Worm (Caenorhabditis elegans) whole organism, young adult: ENCODE measurements around the gene best-2.
A peak's percentile ranks its signal among the peaks of the same experiment; 100 is the strongest.

Source experiments
- B0019.2 ChIP-seq: fragments of 200-800 bp; sonication (Bioruptor generic); conservative IDR thresholded peaks from 2 replicates; pipeline ENCODE4 v1.3.6; 2022; ENCODE audit warnings: missing genetic modification reagents, missing genetic modification characterization, missing compliant biosample characterization
- F10E7.11 ChIP-seq: sonication (generic microtip); optimal IDR thresholded peaks from 2 replicates; lab custom pipeline; 2017; ENCODE audit warnings: mild to moderate bottlenecking, missing genetic modification characterization, moderate library complexity, missing compliant biosample characterization
- F22D6.2 ChIP-seq: sonication (generic microtip); optimal IDR thresholded peaks from 2 replicates; lab custom pipeline; 2016; ENCODE audit warnings: mild to moderate bottlenecking, missing genetic modification characterization, missing compliant biosample characterization
- F33H1.4 ChIP-seq: fragments of 200-800 bp; sonication (Bioruptor generic); IDR thresholded peaks from 2 replicates; pipeline ENCODE4 v1.3.6; 2022; ENCODE audit warnings: missing genetic modification reagents, missing genetic modification characterization, missing compliant biosample characterization
- F37B4.10 ChIP-seq: fragments of 200-800 bp; sonication (Bioruptor generic); IDR thresholded peaks from 2 replicates; pipeline ENCODE4 v1.3.6; 2022; ENCODE audit warnings: missing genetic modification characterization, missing compliant biosample characterization
- F39B2.1 ChIP-seq: fragments of 200-800 bp; sonication (Bioruptor generic); IDR thresholded peaks from 2 replicates; pipeline ENCODE4 v1.3.6; 2022; ENCODE audit warnings: missing genetic modification reagents, missing genetic modification characterization, missing compliant biosample characterization
- Y95B8A.8 ChIP-seq: fragments of 200-800 bp; sonication (Bioruptor generic); IDR thresholded peaks from 2 replicates; pipeline ENCODE4 v1.3.6; 2022; ENCODE audit warnings: missing genetic modification reagents, missing genetic modification characterization, missing compliant biosample characterization
- akir-1 ChIP-seq: fragments of 200-800 bp; sonication (Bioruptor generic); optimal IDR thresholded peaks from 2 replicates; lab custom pipeline; 2018; ENCODE audit warnings: mild to moderate bottlenecking, missing genetic modification characterization, moderate library complexity, missing compliant biosample characterization
- aptf-3 ChIP-seq: fragments of 200-800 bp; sonication (Bioruptor generic); IDR thresholded peaks from 2 replicates; pipeline ENCODE4 v1.3.6; 2022; ENCODE audit warnings: missing genetic modification characterization, missing compliant biosample characterization
- ccch-3 ChIP-seq: fragments of 200-800 bp; sonication (Bioruptor generic); optimal IDR thresholded peaks from 2 replicates; lab custom pipeline; 2018; ENCODE audit warnings: mild to moderate bottlenecking, missing genetic modification characterization, missing compliant biosample characterization
- cebp-1 ChIP-seq, 2 experiments: fragments of 200-800 bp in 1 of 2; sonication (Bioruptor generic) in 1 of 2; sonication (generic microtip) in 1 of 2; IDR thresholded peaks in 1 of 2; optimal IDR thresholded peaks in 1 of 2; 2 replicates each; pipeline versions ENCODE4 v1.3.6 to Lab custom; 2017 to 2022; ENCODE audit warnings: missing compliant biosample characterization in 2 of 2, missing genetic modification characterization in 2 of 2, mild to moderate bottlenecking in 1 of 2, missing genetic modification reagents in 1 of 2, moderate library complexity in 1 of 2
- cebp-2 ChIP-seq: fragments of 200-800 bp; sonication (Bioruptor generic); IDR thresholded peaks from 2 replicates; pipeline ENCODE4 v1.3.6; 2022; ENCODE audit warnings: missing genetic modification characterization, missing compliant biosample characterization
- ceh-100 ChIP-seq: fragments of 200-800 bp; sonication (Bioruptor generic); IDR thresholded peaks from 2 replicates; pipeline ENCODE4 v1.3.6; 2022; ENCODE audit warnings: missing genetic modification reagents, missing genetic modification characterization, missing compliant biosample characterization
- ceh-79 ChIP-seq: sonication (generic microtip); optimal IDR thresholded peaks from 2 replicates; lab custom pipeline; 2017; ENCODE audit warnings: mild to moderate bottlenecking, missing genetic modification characterization, missing compliant biosample characterization
- ceh-91 ChIP-seq: fragments of 200-800 bp; sonication (Bioruptor generic); IDR thresholded peaks from 2 replicates; pipeline ENCODE4 v1.3.6; 2022; ENCODE audit warnings: missing genetic modification reagents, missing genetic modification characterization, missing compliant biosample characterization
- chd-7 ChIP-seq: sonication (generic microtip); optimal IDR thresholded peaks from 2 replicates; lab custom pipeline; 2016; ENCODE audit warnings: mild to moderate bottlenecking, missing genetic modification characterization, moderate library complexity, missing compliant biosample characterization
- dox-1 ChIP-seq: fragments of 200-800 bp; sonication (Bioruptor generic); IDR thresholded peaks from 2 replicates; pipeline ENCODE4 v1.3.6; 2022; ENCODE audit warnings: missing genetic modification reagents, missing genetic modification characterization, missing compliant biosample characterization
- dpff-1 ChIP-seq: sonication (generic microtip); optimal IDR thresholded peaks from 2 replicates; lab custom pipeline; 2017; ENCODE audit warnings: mild to moderate bottlenecking, missing genetic modification characterization, missing compliant biosample characterization
- dpl-1 ChIP-seq: fragments of 150-350 bp; optimal IDR thresholded peaks from 2 replicates; lab custom pipeline; 2014; ENCODE audit warnings: missing biosample characterization, missing genetic modification reagents, missing genetic modification characterization
- efl-1 ChIP-seq: fragments of 150-350 bp; optimal IDR thresholded peaks from 2 replicates; lab custom pipeline; 2014; ENCODE audit warnings: missing biosample characterization, missing genetic modification reagents, missing genetic modification characterization
- egl-44 ChIP-seq: fragments of 200-800 bp; sonication (Bioruptor generic); IDR thresholded peaks from 2 replicates; pipeline ENCODE4 v1.3.6; 2022; ENCODE audit warnings: missing genetic modification reagents, missing genetic modification characterization, missing compliant biosample characterization
- ets-4 ChIP-seq: fragments of 200-800 bp; sonication (Bioruptor generic); optimal IDR thresholded peaks from 2 replicates; lab custom pipeline; 2018; ENCODE audit warnings: mild to moderate bottlenecking, missing genetic modification characterization, missing compliant biosample characterization
- hsf-1 ChIP-seq: fragments of 200-800 bp; sonication (Bioruptor generic); IDR thresholded peaks from 2 replicates; pipeline ENCODE4 v1.3.6; 2022; ENCODE audit warnings: missing genetic modification reagents, missing genetic modification characterization, missing compliant biosample characterization
- lin-26 ChIP-seq: fragments of 200-800 bp; sonication (Bioruptor generic); IDR thresholded peaks from 2 replicates; pipeline ENCODE4 v1.3.6; 2022; ENCODE audit warnings: missing genetic modification reagents, missing genetic modification characterization, missing compliant biosample characterization
- lin-35 ChIP-seq, 3 experiments: fragments of 150-350 bp in 2 of 3; sonication (generic microtip) in 1 of 3; optimal IDR thresholded peaks; 2 replicates each; lab custom pipeline; 2014 to 2018; ENCODE audit warnings: missing biosample characterization in 3 of 3, missing genetic modification characterization in 3 of 3, missing genetic modification reagents in 3 of 3
- madf-3 ChIP-seq: fragments of 200-800 bp; sonication (Bioruptor generic); IDR thresholded peaks from 2 replicates; pipeline ENCODE4 v1.3.6; 2022; ENCODE audit warnings: missing genetic modification reagents, missing genetic modification characterization, missing compliant biosample characterization
- mcd-1 ChIP-seq: fragments of 200-800 bp; sonication (Bioruptor generic); IDR thresholded peaks from 2 replicates; pipeline ENCODE4 v1.3.6; 2022; ENCODE audit warnings: missing genetic modification reagents, missing genetic modification characterization, missing compliant biosample characterization
- mel-28 ChIP-seq: sonication (generic microtip); optimal IDR thresholded peaks from 2 replicates; lab custom pipeline; 2016; ENCODE audit warnings: borderline replicate concordance, mild to moderate bottlenecking, missing genetic modification characterization, missing compliant biosample characterization
- nfya-1 ChIP-seq: sonication (generic microtip); optimal IDR thresholded peaks from 2 replicates; lab custom pipeline; 2017; ENCODE audit warnings: antibody characterized with exemption, missing compliant biosample characterization, missing genetic modification characterization, borderline replicate concordance; ENCODE audit not compliant: insufficient read depth
- nfyb-1 ChIP-seq: fragments of 200-800 bp; sonication (Bioruptor generic); IDR thresholded peaks from 2 replicates; pipeline ENCODE4 v1.3.6; 2022; ENCODE audit warnings: missing genetic modification reagents, missing genetic modification characterization, missing compliant biosample characterization
- nhr-120 ChIP-seq: fragments of 200-800 bp; sonication (Bioruptor generic); IDR thresholded peaks from 2 replicates; pipeline ENCODE4 v1.3.6; 2022; ENCODE audit warnings: missing genetic modification characterization, missing compliant biosample characterization
- rcor-1 ChIP-seq: fragments of 200-800 bp; sonication (Bioruptor generic); IDR thresholded peaks from 2 replicates; pipeline ENCODE4 v1.3.6; 2022; ENCODE audit warnings: missing genetic modification reagents, missing genetic modification characterization, missing compliant biosample characterization
- sdz-38 ChIP-seq: sonication (generic microtip); optimal IDR thresholded peaks from 2 replicates; lab custom pipeline; 2016; ENCODE audit warnings: missing genotype, missing genetic modification characterization, missing compliant biosample characterization
- sea-2 ChIP-seq: fragments of 200-800 bp; sonication (Bioruptor generic); IDR thresholded peaks from 2 replicates; pipeline ENCODE4 v1.3.6; 2022; ENCODE audit warnings: missing genetic modification characterization, missing compliant biosample characterization
- snpc-1.1 ChIP-seq: sonication (generic microtip); optimal IDR thresholded peaks from 2 replicates; lab custom pipeline; 2017; ENCODE audit warnings: missing genetic modification characterization, mild to moderate bottlenecking, missing compliant biosample characterization, antibody characterized with exemption, moderate library complexity, missing genotype, missing genetic modification reagents; ENCODE audit not compliant: insufficient read depth
- snpc-1.3 ChIP-seq: sonication (generic microtip); optimal IDR thresholded peaks from 2 replicates; lab custom pipeline; 2017; ENCODE audit warnings: missing genetic modification characterization, mild to moderate bottlenecking, missing compliant biosample characterization, antibody characterized with exemption, moderate library complexity, missing genotype, missing genetic modification reagents; ENCODE audit not compliant: insufficient read depth
- snpc-4 ChIP-seq, 5 experiments: fragments of 150-350 bp in 1 of 5; sonication (generic microtip) in 4 of 5; optimal IDR thresholded peaks; 2 replicates each; lab custom pipeline; 2014 to 2018; ENCODE audit warnings: missing genetic modification characterization in 5 of 5, missing biosample characterization in 3 of 5, antibody characterized with exemption in 2 of 5, mild to moderate bottlenecking in 2 of 5, missing compliant biosample characterization in 2 of 5, missing genotype in 2 of 5, moderate library complexity in 2 of 5, missing genetic modification reagents in 1 of 5
- somi-1 ChIP-seq: fragments of 200-800 bp; sonication (Bioruptor generic); optimal IDR thresholded peaks from 2 replicates; lab custom pipeline; 2018; ENCODE audit warnings: mild to moderate bottlenecking, missing genetic modification characterization, missing compliant biosample characterization
- sptf-2 ChIP-seq: fragments of 200-800 bp; sonication (Bioruptor generic); optimal IDR thresholded peaks from 2 replicates; lab custom pipeline; 2018; ENCODE audit warnings: mild to moderate bottlenecking, missing genetic modification characterization, missing compliant biosample characterization
- tbx-9 ChIP-seq: sonication (generic microtip); optimal IDR thresholded peaks from 2 replicates; lab custom pipeline; 2016; ENCODE audit warnings: borderline replicate concordance, missing genetic modification characterization, inconsistent platforms, missing compliant biosample characterization
- unc-62 ChIP-seq: fragments of 150-350 bp; optimal IDR thresholded peaks from 2 replicates; lab custom pipeline; 2014; ENCODE audit warnings: missing biosample characterization, missing genetic modification reagents, missing genetic modification characterization
- xnd-1 ChIP-seq: sonication (generic microtip); optimal IDR thresholded peaks from 2 replicates; lab custom pipeline; 2016; ENCODE audit warnings: missing genotype, missing genetic modification reagents, missing genetic modification characterization, missing compliant biosample characterization
- zfh-2 ChIP-seq: fragments of 200-800 bp; sonication (Bioruptor generic); conservative IDR thresholded peaks from 2 replicates; pipeline ENCODE4 v1.3.6; 2022; ENCODE audit warnings: missing genetic modification reagents, missing genetic modification characterization, missing compliant biosample characterization
- ztf-18 ChIP-seq: sonication (generic microtip); optimal IDR thresholded peaks from 2 replicates; lab custom pipeline; 2016; ENCODE audit warnings: missing genotype, mild to moderate bottlenecking, missing genetic modification characterization, missing compliant biosample characterization
- ztf-22 ChIP-seq: fragments of 200-800 bp; sonication (Bioruptor generic); optimal IDR thresholded peaks from 2 replicates; lab custom pipeline; 2018; ENCODE audit warnings: mild to moderate bottlenecking, missing genetic modification characterization, moderate library complexity, missing compliant biosample characterization
- ztf-26 ChIP-seq: sonication (generic microtip); optimal IDR thresholded peaks from 2 replicates; lab custom pipeline; 2017; ENCODE audit warnings: missing genetic modification characterization, missing compliant biosample characterization

The best-2 gene

DNA sequence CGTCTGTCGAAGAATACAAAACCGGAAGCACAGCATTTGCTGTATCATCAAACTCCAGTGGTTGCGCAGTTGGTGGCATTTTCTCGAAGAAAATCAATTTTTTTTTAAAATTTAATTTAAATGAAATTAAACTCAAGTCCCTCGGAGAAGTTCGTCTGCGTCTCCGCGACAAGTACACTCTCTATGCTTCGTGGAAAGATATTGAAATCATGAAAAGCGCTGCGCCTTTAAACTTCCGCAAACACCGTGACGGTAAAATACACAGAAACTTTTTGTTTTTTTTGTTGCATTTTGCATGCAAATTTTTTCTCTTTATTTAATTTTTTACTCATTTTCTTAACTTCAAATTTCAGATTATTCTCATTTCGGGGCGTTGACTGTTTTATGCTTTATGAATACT is 14.2 kb downstream of the best-2 start, which contains the start of the genes dli-1, tin-9.2 and exos-4.1 (continued):
- TF ChIP-seq somi-1 (GFP tag; lab: Kevin White, UChicago) (no peak), ceh-100 (GFP tag; lab: Robert Waterston, UW) (peak; percentile 42; the same call in 1 of the 2 replicates), ceh-91 (GFP tag; lab: Robert Waterston, UW) (peak; percentile 30; the same call in 1 of the 2 replicates), xnd-1 (no peak), aptf-3 (no peak), ccch-3 (no peak), madf-3 (GFP tag; lab: Robert Waterston, UW) (no peak), dpl-1 (GFP tag; lab: Kevin White, UChicago) (peak; percentile 58), snpc-1.3 (tag; lab: Kevin White, UChicago) (peak; percentile 77), F22D6.2 (tag; lab: Kevin White, UChicago) (no peak), ztf-22 (GFP tag; lab: Kevin White, UChicago) (no peak), cebp-1 (GFP tag; IDR thresholded peaks at IDR 0.05; lab: Robert Waterston, UW) (no peak), cebp-1 (tag; optimal IDR thresholded peaks at IDR 0.05; lab: Kevin White, UChicago) (peak; percentile 77), lin-35 (GFP tag; optimal IDR thresholded peaks at IDR 0.05; lab: Kevin White, UChicago) (peak in 1 of 3 experiments; percentile 25), akir-1 (GFP tag; lab: Kevin White, UChicago) (no peak), snpc-4 (GFP tag; optimal IDR thresholded peaks at IDR 0.05; lab: Kevin White, UChicago) (peak; percentile 46), snpc-4 (tag; optimal IDR thresholded peaks at IDR 0.05; lab: Kevin White, UChicago) (peak in 3 of 4 experiments; percentile 4 to 73 (median 68)), snpc-1.1 (tag; lab: Kevin White, UChicago) (no peak), efl-1 (GFP tag; lab: Kevin White, UChicago) (peak; percentile 39), hsf-1 (GFP tag; lab: Robert Waterston, UW) (no peak), cebp-2 (GFP tag; lab: Robert Waterston, UW) (no peak), ets-4 (GFP tag; lab: Kevin White, UChicago) (no peak), mel-28 (tag; lab: Kevin White, UChicago) (no peak), F37B4.10 (GFP tag; lab: Robert Waterston, UW) (no peak), egl-44 (GFP tag; lab: Robert Waterston, UW) (no peak), mcd-1 (GFP tag; lab: Robert Waterston, UW) (peak; percentile 77), rcor-1 (GFP tag; lab: Robert Waterston, UW) (peak; percentile 41; the same call in 1 of the 2 replicates), unc-62 (GFP tag; lab: Kevin White, UChicago) (no peak), lin-26 (GFP tag; lab: Robert Waterston, UW) (no peak), ztf-18 (tag; lab: Kevin White, UChicago) (no peak), ztf-26 (tag; lab: Kevin White, UChicago) (no peak), F10E7.11 (tag; lab: Kevin White, UChicago) (no peak), F33H1.4 (peak; percentile 75)

DNA sequence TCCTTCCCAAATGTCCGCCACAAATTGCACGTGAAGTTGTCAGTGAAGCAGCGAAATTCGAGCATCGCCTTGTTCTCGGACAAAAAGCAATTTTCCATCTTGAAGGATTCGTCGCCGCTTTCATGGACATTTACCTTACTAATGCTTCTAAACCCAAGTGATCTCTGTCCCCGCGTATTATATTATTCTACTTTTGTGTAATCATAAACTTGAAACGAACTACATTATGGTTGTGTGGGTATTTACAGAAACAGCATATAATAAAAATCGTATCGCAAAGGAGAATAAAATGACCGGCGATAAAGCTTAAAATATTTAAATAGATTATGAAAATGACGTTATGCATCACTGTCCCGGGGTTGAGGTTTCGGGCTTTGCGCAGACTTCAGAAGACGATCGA is 16.1 kb downstream of the best-2 start:
- TF ChIP-seq dpff-1 (tag; lab: Kevin White, UChicago) (no peak), rcor-1 (GFP tag; lab: Robert Waterston, UW) (no peak), sea-2 (GFP tag; lab: Robert Waterston, UW) (no peak), snpc-1.3 (tag; lab: Kevin White, UChicago) (peak; percentile 18), nhr-120 (GFP tag; lab: Robert Waterston, UW) (no peak), tbx-9 (tag; lab: Kevin White, UChicago) (no peak), F39B2.1 (0 out of 2 replicates have a peak, but pooled peaks have one; percentile 17), zfh-2 (GFP tag; lab: Robert Waterston, UW) (no peak), sdz-38 (no peak), sptf-2 (GFP tag; lab: Kevin White, UChicago) (no peak), dpl-1 (GFP tag; lab: Kevin White, UChicago) (no peak), Y95B8A.8 (0 out of 2 replicates have a peak, but pooled peaks have one; percentile 13), nfyb-1 (GFP tag; lab: Robert Waterston, UW) (0 out of 2 replicates have a peak, but pooled peaks have one; percentile 7), xnd-1 (no peak), nfya-1 (tag; lab: Kevin White, UChicago) (no peak), egl-44 (GFP tag; lab: Robert Waterston, UW) (no peak), chd-7 (tag; lab: Kevin White, UChicago) (peak; percentile 19), dox-1 (GFP tag; lab: Robert Waterston, UW) (peak; percentile 52; the same call in 1 of the 2 replicates), ceh-79 (tag; lab: Kevin White, UChicago) (no peak), B0019.2 (no peak)
